Fruit fly (Drosophila melanogaster): ENCODE results near the gene btn.

The btn gene

dm6 chr3R:22589311-22589710 lies 2.9 kb upstream of the btn start (continued):
- TF ChIP-seq CG32772 (GFP tag; IDR thresholded peaks at IDR 0.05) (no peak), Dip2 (GFP tag; IDR thresholded peaks at IDR 0.05) (no peak), Fer1 (GFP tag; optimal IDR thresholded peaks at IDR 0.05) (peak; percentile 27), dpn (GFP tag; optimal IDR thresholded peaks at IDR 0.05) (peak in 1 of 2 experiments; percentile 6), Dfd (GFP tag; optimal IDR thresholded peaks at IDR 0.05) (no peak), stc (GFP tag; IDR thresholded peaks at IDR 0.05) (peak; percentile 52; the same call in 1 of the 2 replicates), Lim3 (GFP tag; IDR thresholded peaks at IDR 0.05) (no peak), tin (GFP tag; optimal IDR thresholded peaks at IDR 0.05) (no peak), fd96Cb (tag; optimal IDR thresholded peaks at IDR 0.05) (peak; percentile 59), chn (GFP tag; optimal IDR thresholded peaks at IDR 0.05) (no peak), CG33213 (GFP tag; optimal IDR thresholded peaks at IDR 0.05) (no peak), pfk (GFP tag; optimal IDR thresholded peaks at IDR 0.05) (peak; percentile 20), CG4404 (GFP tag; IDR thresholded peaks at IDR 0.05) (no peak), CG14050 (GFP tag; IDR thresholded peaks at IDR 0.05) (no peak), so (GFP tag; IDR thresholded peaks at IDR 0.05) (no peak), CG10565 (GFP tag; optimal IDR thresholded peaks at IDR 0.05) (no peak), toy (GFP tag; IDR thresholded peaks at IDR 0.05) (no peak), Trl (optimal IDR thresholded peaks at IDR 0.05) (no peak), Trl (GFP tag; optimal IDR thresholded peaks at IDR 0.05) (no peak), z (GFP tag; IDR thresholded peaks at IDR 0.05) (no peak), HmgD (GFP tag; optimal IDR thresholded peaks at IDR 0.05) (no peak), cg (GFP tag; optimal IDR thresholded peaks at IDR 0.05) (no peak), CG6765 (GFP tag; optimal IDR thresholded peaks at IDR 0.05) (peak; percentile 21), sisA (GFP tag; IDR thresholded peaks at IDR 0.05) (no peak), C15 (GFP tag; IDR thresholded peaks at IDR 0.05) (no peak), CG14860 (GFP tag; IDR thresholded peaks at IDR 0.05; ENCODE audit: partially characterized antibody) (no peak), CG13775 (GFP tag; optimal IDR thresholded peaks at IDR 0.05) (no peak), Deaf1 (tag; optimal IDR thresholded peaks at IDR 0.05) (no peak), crc (GFP tag; optimal IDR thresholded peaks at IDR 0.05) (no peak), Poxn (GFP tag; IDR thresholded peaks at IDR 0.05) (no peak), CG2889 (GFP tag; IDR thresholded peaks at IDR 0.05) (no peak), ap (GFP tag; IDR thresholded peaks at IDR 0.05) (no peak), CG8944 (GFP tag; optimal IDR thresholded peaks at IDR 0.05) (no peak), CG34376 (GFP tag; optimal IDR thresholded peaks at IDR 0.05) (no peak), vfl (GFP tag; optimal IDR thresholded peaks at IDR 0.05) (no peak), Atf-2 (GFP tag; optimal IDR thresholded peaks at IDR 0.05) (no peak), Dref (GFP tag; IDR thresholded peaks at IDR 0.05) (no peak), CG4854 (GFP tag; optimal IDR thresholded peaks at IDR 0.05) (no peak), CG1647 (GFP tag; optimal IDR thresholded peaks at IDR 0.05) (no peak), TFAM (GFP tag; optimal IDR thresholded peaks at IDR 0.05) (peak; percentile 39), eyg (GFP tag; optimal IDR thresholded peaks at IDR 0.05) (no peak), CG12219 (GFP tag; optimal IDR thresholded peaks at IDR 0.05) (peak; percentile 46), CG43689 (GFP tag; IDR thresholded peaks at IDR 0.05) (no peak), CG31365 (tag; optimal IDR thresholded peaks at IDR 0.05) (peak; percentile 3), CG16863 (GFP tag; optimal IDR thresholded peaks at IDR 0.05) (no peak), CG12942 (GFP tag; optimal IDR thresholded peaks at IDR 0.05) (no peak), CG33557 (GFP tag; optimal IDR thresholded peaks at IDR 0.05) (peak; percentile 53), btn (GFP tag; optimal IDR thresholded peaks at IDR 0.05) (no peak), grn (GFP tag; optimal IDR thresholded peaks at IDR 0.05) (no peak), fd64A (GFP tag; optimal IDR thresholded peaks at IDR 0.05) (peak; percentile 67), CG12769 (tag; optimal IDR thresholded peaks at IDR 0.05) (no peak), CG17385 (GFP tag; optimal IDR thresholded peaks at IDR 0.05) (no peak), CG9876 (GFP tag; optimal IDR thresholded peaks at IDR 0.05) (no peak)

Data from whole organism, embryonic.